Worm (Caenorhabditis elegans) whole organism, late embryonic: Measurements from ENCODE around the gene F46C5.2.
A peak's percentile ranks its signal among the peaks of the same experiment; 100 is the strongest.

Source experiments
- C38D4.7 ChIP-seq: fragments of 200-800 bp; sonication (Bioruptor generic); optimal IDR thresholded peaks from 2 replicates; lab custom pipeline; 2018; ENCODE audit warnings: mild to moderate bottlenecking, missing genetic modification characterization, moderate library complexity, missing compliant biosample characterization
- ahr-1 ChIP-seq: sonication (generic microtip); optimal IDR thresholded peaks from 2 replicates; lab custom pipeline; 2016; ENCODE audit warnings: missing genetic modification characterization, missing compliant biosample characterization
- ceh-14 ChIP-seq: sonication (generic microtip); optimal IDR thresholded peaks from 2 replicates; lab custom pipeline; 2016; ENCODE audit warnings: missing genotype, missing genetic modification characterization, missing compliant biosample characterization
- ceh-19 ChIP-seq: fragments of 200-800 bp; sonication (Bioruptor generic); optimal IDR thresholded peaks from 2 replicates; lab custom pipeline; 2018; ENCODE audit warnings: mild to moderate bottlenecking, missing genetic modification characterization, missing compliant biosample characterization
- ceh-2 ChIP-seq: sonication (generic microtip); optimal IDR thresholded peaks from 2 replicates; lab custom pipeline; 2016; ENCODE audit warnings: missing genotype, missing genetic modification characterization, missing compliant biosample characterization
- ceh-22 ChIP-seq: sonication (generic microtip); optimal IDR thresholded peaks from 2 replicates; lab custom pipeline; 2017; ENCODE audit warnings: missing biosample characterization, missing genetic modification characterization
- ceh-24 ChIP-seq: sonication (generic microtip); optimal IDR thresholded peaks from 2 replicates; lab custom pipeline; 2016; ENCODE audit warnings: mild to moderate bottlenecking, missing genetic modification characterization, missing compliant biosample characterization
- ceh-30 ChIP-seq: fragments of 150-350 bp; optimal IDR thresholded peaks from 2 replicates; lab custom pipeline; 2014; ENCODE audit warnings: missing biosample characterization, missing genetic modification characterization
- ceh-34 ChIP-seq: sonication (generic microtip); optimal IDR thresholded peaks from 2 replicates; lab custom pipeline; 2016; ENCODE audit warnings: mild to moderate bottlenecking, missing genetic modification characterization, missing compliant biosample characterization
- ceh-48 ChIP-seq: sonication (generic microtip); optimal IDR thresholded peaks from 2 replicates; lab custom pipeline; 2016; ENCODE audit warnings: missing genetic modification characterization, inconsistent platforms, missing compliant biosample characterization
- ceh-9 ChIP-seq: sonication (generic microtip); optimal IDR thresholded peaks from 2 replicates; lab custom pipeline; 2016; ENCODE audit warnings: mild to moderate bottlenecking, missing genetic modification characterization, inconsistent platforms, missing compliant biosample characterization
- che-1 ChIP-seq: sonication (generic microtip); optimal IDR thresholded peaks from 2 replicates; lab custom pipeline; 2016; ENCODE audit warnings: mild to moderate bottlenecking, missing genetic modification characterization, missing compliant biosample characterization
- dmd-4 ChIP-seq: sonication (generic microtip); optimal IDR thresholded peaks from 2 replicates; lab custom pipeline; 2016; ENCODE audit warnings: borderline replicate concordance, missing genetic modification characterization, missing compliant biosample characterization
- elt-2 ChIP-seq: sonication (generic microtip); optimal IDR thresholded peaks from 2 replicates; lab custom pipeline; 2016; ENCODE audit warnings: missing genetic modification reagents, missing genetic modification characterization, missing compliant biosample characterization
- ets-4 ChIP-seq: sonication (generic microtip); optimal IDR thresholded peaks from 2 replicates; lab custom pipeline; 2016; ENCODE audit warnings: missing genetic modification characterization, missing compliant biosample characterization
- eyg-1 ChIP-seq: sonication (generic microtip); optimal IDR thresholded peaks from 2 replicates; lab custom pipeline; 2016; ENCODE audit warnings: missing genotype, missing genetic modification characterization, missing compliant biosample characterization
- fax-1 ChIP-seq: sonication (generic microtip); optimal IDR thresholded peaks from 2 replicates; lab custom pipeline; 2016; ENCODE audit warnings: missing genotype, missing genetic modification characterization, missing compliant biosample characterization
- fkh-10 ChIP-seq: fragments of 150-350 bp; optimal IDR thresholded peaks from 2 replicates; lab custom pipeline; 2014; ENCODE audit warnings: missing biosample characterization, missing genetic modification reagents, missing genetic modification characterization
- fkh-6 ChIP-seq: sonication (generic microtip); optimal IDR thresholded peaks from 2 replicates; lab custom pipeline; 2016; ENCODE audit warnings: missing genetic modification characterization, missing compliant biosample characterization
- gmeb-2 ChIP-seq: sonication (generic microtip); optimal IDR thresholded peaks from 2 replicates; lab custom pipeline; 2016; ENCODE audit warnings: missing genetic modification characterization, inconsistent platforms, missing compliant biosample characterization
- hlh-13 ChIP-seq: fragments of 200-800 bp; sonication (Bioruptor generic); optimal IDR thresholded peaks from 2 replicates; lab custom pipeline; 2018; ENCODE audit warnings: mild to moderate bottlenecking, missing genetic modification characterization, missing compliant biosample characterization
- hlh-30 ChIP-seq: sonication (generic microtip); optimal IDR thresholded peaks from 2 replicates; lab custom pipeline; 2017; ENCODE audit warnings: antibody characterized with exemption, missing genetic modification characterization, missing compliant biosample characterization; ENCODE audit not compliant: insufficient read depth
- hlh-6 ChIP-seq: sonication (generic microtip); optimal IDR thresholded peaks from 2 replicates; lab custom pipeline; 2016; ENCODE audit warnings: missing genotype, missing genetic modification characterization, missing compliant biosample characterization
- lim-6 ChIP-seq: sonication (generic microtip); optimal IDR thresholded peaks from 2 replicates; lab custom pipeline; 2016; ENCODE audit warnings: missing genetic modification characterization, missing compliant biosample characterization
- madf-2 ChIP-seq: sonication (generic microtip); optimal IDR thresholded peaks from 2 replicates; lab custom pipeline; 2017; ENCODE audit warnings: missing genetic modification characterization, missing compliant biosample characterization
- mec-3 ChIP-seq: sonication (generic microtip); optimal IDR thresholded peaks from 2 replicates; lab custom pipeline; 2016; ENCODE audit warnings: borderline replicate concordance, missing genetic modification characterization, missing compliant biosample characterization
- nfya-1 ChIP-seq: sonication (generic microtip); optimal IDR thresholded peaks from 2 replicates; lab custom pipeline; 2017; ENCODE audit warnings: missing genetic modification characterization, mild to moderate bottlenecking, missing compliant biosample characterization, antibody characterized with exemption, moderate library complexity
- nhr-11 ChIP-seq: fragments of 150-350 bp; optimal IDR thresholded peaks from 2 replicates; lab custom pipeline; 2014; ENCODE audit warnings: missing biosample characterization, missing genetic modification characterization
- nhr-232 ChIP-seq: sonication (generic microtip); optimal IDR thresholded peaks from 2 replicates; lab custom pipeline; 2016; ENCODE audit warnings: missing genetic modification characterization, missing compliant biosample characterization
- odd-2 ChIP-seq: sonication (generic microtip); optimal IDR thresholded peaks from 2 replicates; lab custom pipeline; 2017; ENCODE audit warnings: antibody characterized with exemption, mild to moderate bottlenecking, missing genetic modification characterization, missing compliant biosample characterization
- pag-3 ChIP-seq: sonication (generic microtip); optimal IDR thresholded peaks from 2 replicates; lab custom pipeline; 2016; ENCODE audit warnings: missing compliant biosample characterization, missing genetic modification characterization, borderline replicate concordance
- pat-9 ChIP-seq: fragments of 200-800 bp; sonication (Bioruptor generic); optimal IDR thresholded peaks from 2 replicates; lab custom pipeline; 2018; ENCODE audit warnings: mild to moderate bottlenecking, missing genetic modification characterization, moderate library complexity, missing compliant biosample characterization
- pax-1 ChIP-seq: fragments of 150-350 bp; optimal IDR thresholded peaks from 2 replicates; lab custom pipeline; 2014; ENCODE audit warnings: missing biosample characterization, missing genetic modification characterization
- pha-4 ChIP-seq: fragments of 150-350 bp; optimal IDR thresholded peaks from 2 replicates; lab custom pipeline; 2018; ENCODE audit warnings: missing biosample characterization, missing genetic modification reagents, missing genetic modification characterization
- pqm-1 ChIP-seq: sonication (generic microtip); optimal IDR thresholded peaks from 2 replicates; lab custom pipeline; 2016; ENCODE audit warnings: missing genetic modification characterization, missing compliant biosample characterization
- sdc-2 ChIP-seq: sonication (generic microtip); optimal IDR thresholded peaks from 2 replicates; lab custom pipeline; 2016; ENCODE audit warnings: missing genotype, missing genetic modification characterization, missing compliant biosample characterization
- sox-2 ChIP-seq: fragments of 200-800 bp; sonication (Bioruptor generic); IDR thresholded peaks from 2 replicates; pipeline ENCODE4 v1.3.6; 2022; ENCODE audit warnings: missing genetic modification reagents, missing genetic modification characterization, missing compliant biosample characterization
- sox-4 ChIP-seq: sonication (generic microtip); optimal IDR thresholded peaks from 2 replicates; lab custom pipeline; 2017; ENCODE audit warnings: mild to moderate bottlenecking, missing genetic modification characterization, inconsistent platforms, missing compliant biosample characterization
- tbx-7 ChIP-seq: sonication (generic microtip); optimal IDR thresholded peaks from 2 replicates; lab custom pipeline; 2016; ENCODE audit warnings: missing genotype, missing genetic modification characterization, missing compliant biosample characterization
- ttx-3 ChIP-seq: sonication (generic microtip); optimal IDR thresholded peaks from 2 replicates; lab custom pipeline; 2016; ENCODE audit warnings: missing genetic modification reagents, missing genetic modification characterization, missing compliant biosample characterization
- unc-42 ChIP-seq: sonication (generic microtip); optimal IDR thresholded peaks from 2 replicates; lab custom pipeline; 2016; ENCODE audit warnings: missing genotype, missing genetic modification characterization, missing compliant biosample characterization

The F46C5.2 gene

DNA sequence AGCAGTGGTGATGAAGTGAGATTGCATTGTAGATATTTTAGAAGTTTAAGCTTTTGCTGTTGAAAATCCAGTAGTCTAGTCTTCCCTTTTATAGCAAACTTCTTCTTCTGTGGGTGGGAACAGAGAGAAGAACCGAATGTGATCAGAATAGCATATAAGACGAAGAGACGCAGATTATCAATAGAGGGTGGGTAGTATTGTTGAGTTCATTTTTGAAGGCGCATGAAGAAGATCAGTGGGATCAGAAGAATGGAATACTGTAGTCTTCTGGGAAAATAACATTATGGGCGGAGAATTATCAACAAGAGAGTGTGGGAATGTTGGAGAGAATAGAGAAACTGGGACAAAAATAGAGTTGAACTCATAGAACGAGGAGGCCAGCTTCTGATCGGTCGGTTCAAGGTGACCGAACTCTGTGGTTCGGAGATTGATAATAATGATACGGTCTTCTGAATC lies 7.9 kb downstream of the F46C5.2 start, which contains the start of gene F46C5.1:
TSS of gene F46C5.1 (minus strand) at position 51 of the 456 bp plus-strand sequence.
- TF ChIP-seq ceh-30: no peak

DNA sequence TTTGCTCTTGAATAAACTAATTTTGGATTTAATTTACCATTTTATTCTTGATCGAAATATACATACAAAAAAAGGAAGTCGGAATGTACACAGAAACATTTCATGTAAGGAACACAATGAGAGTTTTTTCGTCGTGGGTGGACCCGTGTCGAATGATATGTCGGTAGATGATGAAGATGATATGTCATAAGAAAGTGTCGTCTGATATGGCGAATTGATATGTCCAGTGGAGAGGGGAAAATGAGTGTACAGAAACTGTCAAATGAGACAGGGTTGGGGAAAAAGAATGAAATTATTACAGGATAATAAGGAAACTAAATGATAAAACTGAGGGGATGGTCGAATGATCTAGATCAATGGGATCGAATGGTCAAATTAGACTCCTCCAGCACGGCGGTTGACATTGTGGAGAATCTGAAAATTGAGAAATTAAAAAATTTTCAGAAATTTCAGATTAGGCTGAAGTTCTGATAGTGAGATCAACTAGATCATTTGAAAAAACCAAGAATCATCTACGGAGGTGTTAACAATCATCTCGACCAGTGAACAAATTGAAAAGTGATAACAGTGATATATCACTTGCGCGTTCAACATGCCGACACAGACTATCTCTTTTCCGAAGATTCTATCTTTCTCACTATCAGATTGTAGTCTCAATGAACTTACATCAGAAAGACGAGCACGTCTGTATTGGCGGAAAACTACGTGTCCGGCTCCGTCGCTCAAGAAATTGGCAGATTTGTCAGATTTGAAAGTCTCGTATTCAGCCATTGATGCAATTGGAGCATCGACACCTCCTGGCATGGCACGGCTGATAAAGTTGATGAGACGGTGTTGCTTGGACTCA lies 8.7 kb downstream of the F46C5.2 start:
- TF ChIP-seq ceh-19 (GFP tag; lab: Kevin White, UChicago): no peak
- TF ChIP-seq elt-2 (tag; lab: Kevin White, UChicago): peak; percentile 32

DNA sequence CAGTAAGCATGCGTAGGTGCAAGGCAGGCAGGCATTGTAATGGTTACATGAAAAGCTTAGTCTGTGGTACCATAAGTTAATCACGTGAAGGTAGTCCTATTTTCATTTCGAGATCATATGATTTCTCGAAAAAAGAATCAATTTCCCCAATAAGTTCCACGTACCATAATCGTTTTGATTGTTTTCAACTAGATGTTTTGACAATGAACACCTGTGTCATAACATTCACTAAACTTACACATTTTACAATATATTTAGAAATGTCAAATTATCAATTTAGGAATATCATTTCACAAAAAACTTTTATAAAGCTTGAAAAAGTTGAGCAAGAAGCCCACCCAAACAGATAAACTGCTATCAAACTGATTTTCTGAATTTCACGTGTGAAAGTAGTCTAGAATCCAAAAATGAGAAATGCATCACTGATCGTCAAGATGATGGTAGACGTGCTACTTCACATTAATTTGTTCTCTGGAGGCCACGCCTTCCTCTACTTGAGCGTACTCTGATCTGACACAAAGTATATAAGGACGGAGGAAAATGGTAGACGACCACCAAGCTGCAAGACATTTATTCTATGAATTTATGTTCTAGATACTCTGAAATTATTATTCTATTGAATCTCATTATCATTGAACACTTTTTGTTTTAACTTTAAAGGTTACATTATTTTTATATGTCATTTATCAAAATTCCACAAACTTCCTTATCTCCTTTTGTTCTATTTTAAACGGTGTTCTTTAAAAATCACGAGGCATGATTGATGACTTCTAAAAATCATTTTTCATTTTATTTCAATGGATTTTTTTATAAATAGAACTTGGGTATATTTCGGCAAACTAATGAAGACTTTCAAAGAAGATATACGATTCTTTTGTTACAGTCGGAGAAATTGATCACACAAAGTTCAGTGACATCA lies 9.9 kb downstream of the F46C5.2 start, which contains the start of gene F46C5.10:
TSS of gene F46C5.10 (minus strand) at position 51 of the 919 bp plus-strand sequence.
- TF ChIP-seq unc-42 (tag; lab: Kevin White, UChicago) (no peak), tbx-7 (tag; lab: Kevin White, UChicago) (no peak), che-1 (no peak), ceh-2 (tag; lab: Kevin White, UChicago) (no peak), pat-9 (no peak), elt-2 (tag; lab: Kevin White, UChicago) (no peak), nfya-1 (no peak), fkh-10 (GFP tag; lab: Kevin White, UChicago) (no peak), nhr-11 (no peak), pqm-1 (tag; lab: Kevin White, UChicago) (no peak), nhr-232 (tag; lab: Kevin White, UChicago) (no peak), ceh-14 (no peak), sox-2 (GFP tag; lab: Robert Waterston, UW) (no peak), lim-6 (tag; lab: Kevin White, UChicago) (no peak), gmeb-2 (no peak), pha-4 (no peak), dmd-4 (no peak)

DNA sequence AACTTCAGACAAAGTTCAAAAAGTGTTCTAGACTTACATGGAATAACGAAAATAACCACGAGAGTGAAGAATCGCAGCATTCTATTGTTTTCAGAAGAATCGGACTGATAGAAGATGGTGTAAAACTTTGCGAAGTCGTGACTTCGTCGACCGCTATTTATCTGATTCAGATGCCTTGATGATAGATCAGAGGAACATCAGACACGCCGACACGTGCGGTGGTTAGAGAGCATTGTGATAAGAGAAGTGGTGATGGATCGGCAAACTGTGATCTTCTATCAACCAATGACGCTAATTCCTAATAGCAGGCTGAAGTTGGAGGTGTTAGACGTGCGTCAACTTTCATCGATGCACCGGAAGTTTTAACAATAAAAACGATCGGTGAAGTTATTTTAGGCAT lies 10.8 kb downstream of the F46C5.2 start:
- TF ChIP-seq pat-9 (no peak), mec-3 (tag; lab: Kevin White, UChicago) (no peak), sdc-2 (no peak), ceh-9 (tag; lab: Kevin White, UChicago) (no peak), hlh-13 (GFP tag; lab: Kevin White, UChicago) (no peak), ttx-3 (tag; lab: Kevin White, UChicago) (no peak), ceh-22 (tag; lab: Kevin White, UChicago) (no peak), hlh-6 (tag; lab: Kevin White, UChicago) (no peak), pha-4 (no peak), ahr-1 (tag; lab: Kevin White, UChicago) (no peak), hlh-30 (no peak), ets-4 (tag; lab: Kevin White, UChicago) (no peak), fkh-6 (tag; lab: Kevin White, UChicago) (no peak)

DNA sequence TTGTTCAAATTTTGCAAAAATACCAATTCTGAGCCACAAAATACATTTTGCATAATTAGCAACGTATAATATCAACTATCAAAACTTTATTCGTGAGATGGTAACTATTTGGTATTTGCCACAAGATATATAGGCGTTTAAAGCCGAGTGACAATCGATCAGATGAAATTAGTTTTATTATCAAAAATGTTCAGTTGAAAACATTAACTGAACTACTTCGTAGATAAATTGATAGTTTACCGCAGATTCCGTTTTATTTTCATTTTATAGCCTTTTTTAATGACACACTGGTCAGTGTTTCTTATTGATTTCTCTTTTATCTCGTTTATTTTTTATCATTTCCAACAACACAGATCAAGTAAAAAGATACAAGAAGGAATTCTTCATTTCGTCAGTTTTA lies 11.9 kb downstream of the F46C5.2 start:
- TF ChIP-seq ceh-48 (tag; lab: Kevin White, UChicago) (no peak), odd-2 (no peak), ets-4 (tag; lab: Kevin White, UChicago) (no peak), C38D4.7 (GFP tag; lab: Kevin White, UChicago) (no peak), ceh-2 (tag; lab: Kevin White, UChicago) (no peak), nfya-1 (no peak), fax-1 (tag; lab: Kevin White, UChicago) (no peak), sox-4 (tag; lab: Kevin White, UChicago) (no peak), pqm-1 (tag; lab: Kevin White, UChicago) (no peak), ceh-24 (tag; lab: Kevin White, UChicago) (no peak), fkh-6 (tag; lab: Kevin White, UChicago) (no peak), nhr-11 (no peak), hlh-30 (no peak), pax-1 (tag; lab: Kevin White, UChicago) (no peak), ceh-34 (tag; lab: Kevin White, UChicago) (no peak), madf-2 (no peak), eyg-1 (no peak), pag-3 (tag; lab: Kevin White, UChicago) (no peak)
